Worm (Caenorhabditis elegans): ENCODE data around the gene sre-47.

ce11 chrII:14003821-14004430 is 19.5 kb upstream of the sre-47 start:
- TF ChIP-seq ceh-19 (GFP tag; optimal IDR thresholded peaks at IDR 0.05) (no peak), nhr-11 (tag; optimal IDR thresholded peaks at IDR 0.05) (no peak)

Measured in whole organism, late embryonic.